Worm (Caenorhabditis elegans): ENCODE data around the gene K07H8.11.

DNA sequence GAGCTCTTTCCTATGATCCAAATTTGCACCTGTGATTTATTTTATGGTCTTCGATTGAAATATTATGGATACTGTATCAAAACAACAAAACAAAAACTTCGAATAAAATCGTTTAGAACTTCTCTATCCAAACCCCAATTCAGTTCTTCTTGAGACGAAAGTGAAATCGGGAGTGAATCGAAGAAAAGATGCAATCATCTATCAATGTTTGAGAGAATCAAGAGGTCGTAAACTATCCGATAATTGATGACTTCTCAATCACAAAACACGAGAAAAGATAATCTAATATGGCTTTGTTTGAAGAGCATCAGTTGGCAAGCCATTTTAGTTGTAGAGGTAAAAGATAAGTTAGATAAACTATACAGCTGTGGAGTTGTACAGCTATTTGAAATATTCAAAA is 42.7 kb upstream of the K07H8.11 start:
- TF ChIP-seq pes-1 (GFP tag; IDR thresholded peaks at IDR 0.05) (no peak), tbx-37 (GFP tag; conservative IDR thresholded peaks at IDR 0.05) (no peak), ama-1 (optimal IDR thresholded peaks at IDR 0.05) (no peak), ceh-36 (tag; optimal IDR thresholded peaks at IDR 0.05) (no peak), hmg-4 (GFP tag; optimal IDR thresholded peaks at IDR 0.05) (no peak), B0310.2 (tag; optimal IDR thresholded peaks at IDR 0.05) (no peak), scrt-1 (GFP tag; IDR thresholded peaks at IDR 0.05) (no peak), ets-7 (tag; optimal IDR thresholded peaks at IDR 0.05) (no peak), ceh-13 (GFP tag; optimal IDR thresholded peaks at IDR 0.05) (no peak), hmbx-1 (tag; optimal IDR thresholded peaks at IDR 0.05) (no peak), flt-1 (GFP tag; IDR thresholded peaks at IDR 0.05) (no peak), F13C5.2 (tag; optimal IDR thresholded peaks at IDR 0.05) (no peak), hnd-1 (tag; optimal IDR thresholded peaks at IDR 0.05) (no peak)
